Worm (Caenorhabditis elegans) whole organism, mixed stage, embryonic: Measurements from ENCODE around the gene srb-18.

Experiments
- ces-1 ChIP-seq: fragments of 150-350 bp; optimal IDR thresholded peaks from 2 replicates; lab custom pipeline; 2014; ENCODE audit warnings: missing biosample characterization, missing genetic modification reagents, missing genetic modification characterization
- elt-3 ChIP-seq: fragments of 150-350 bp; optimal IDR thresholded peaks from 2 replicates; lab custom pipeline; 2014; ENCODE audit warnings: missing biosample characterization, missing genetic modification characterization
- flh-1 ChIP-seq: fragments of 200-800 bp; sonication (Bioruptor generic); optimal IDR thresholded peaks from 2 replicates; lab custom pipeline; 2018; ENCODE audit warnings: mild to moderate bottlenecking, missing genetic modification characterization, moderate library complexity, missing compliant biosample characterization
- lin-13 ChIP-seq: fragments of 150-350 bp; optimal IDR thresholded peaks from 2 replicates; lab custom pipeline; 2014; ENCODE audit warnings: missing biosample characterization, missing genetic modification characterization
- mab-5 ChIP-seq: fragments of 150-350 bp; optimal IDR thresholded peaks from 2 replicates; lab custom pipeline; 2014; ENCODE audit warnings: missing biosample characterization, missing genetic modification characterization
- nhr-2 ChIP-seq: fragments of 150-350 bp; optimal IDR thresholded peaks from 2 replicates; lab custom pipeline; 2014; ENCODE audit warnings: missing biosample characterization, missing genetic modification characterization
- nhr-237 ChIP-seq: fragments of 150-350 bp; optimal IDR thresholded peaks from 2 replicates; lab custom pipeline; 2014; ENCODE audit warnings: missing biosample characterization, missing genetic modification characterization
- nhr-28 ChIP-seq: fragments of 150-350 bp; optimal IDR thresholded peaks from 2 replicates; lab custom pipeline; 2014; ENCODE audit warnings: missing biosample characterization, missing genetic modification characterization
- nhr-76 ChIP-seq: sonication (generic microtip); optimal IDR thresholded peaks from 2 replicates; lab custom pipeline; 2017; ENCODE audit warnings: missing biosample characterization, missing genetic modification characterization
- pha-4 ChIP-seq: fragments of 150-350 bp; optimal IDR thresholded peaks from 2 replicates; lab custom pipeline; 2018; ENCODE audit warnings: missing biosample characterization, missing genetic modification reagents, missing genetic modification characterization
- snpc-4 ChIP-seq: fragments of 150-350 bp; optimal IDR thresholded peaks from 2 replicates; lab custom pipeline; 2014; ENCODE audit warnings: missing biosample characterization, missing genetic modification characterization
- unc-39 ChIP-seq: fragments of 150-350 bp; optimal IDR thresholded peaks from 2 replicates; lab custom pipeline; 2014; ENCODE audit warnings: missing biosample characterization, missing genetic modification characterization
- unc-62 ChIP-seq: fragments of 150-350 bp; optimal IDR thresholded peaks from 2 replicates; lab custom pipeline; 2014; ENCODE audit warnings: missing biosample characterization, missing genetic modification reagents, missing genetic modification characterization
- ztf-11 ChIP-seq: fragments of 150-350 bp; optimal IDR thresholded peaks from 2 replicates; lab custom pipeline; 2014; ENCODE audit warnings: missing biosample characterization, missing genetic modification characterization

ce11 chrV:7514939-7515338 lies at the start of gene srb-18:
- TF ChIP-seq ztf-11 (tag; lab: Kevin White, UChicago) (no peak), mab-5 (no peak), nhr-76 (no peak), unc-39 (tag; lab: Kevin White, UChicago) (no peak), snpc-4 (no peak), nhr-28 (no peak), elt-3 (tag; lab: Kevin White, UChicago) (no peak), unc-62 (GFP tag; lab: Kevin White, UChicago) (no peak), nhr-237 (tag; lab: Kevin White, UChicago) (no peak), nhr-2 (tag; lab: Kevin White, UChicago) (no peak), lin-13 (tag; lab: Kevin White, UChicago) (no peak), ces-1 (GFP tag; lab: Kevin White, UChicago) (no peak), flh-1 (no peak), pha-4 (tag; lab: Kevin White, UChicago) (no peak)
